Worm (Caenorhabditis elegans) whole organism, L2 larva: ENCODE results near the gene col-131.

Source experiments
- C34F6.9 ChIP-seq: fragments of 150-350 bp; optimal IDR thresholded peaks from 2 replicates; lab custom pipeline; 2014; ENCODE audit warnings: missing biosample characterization, missing genetic modification characterization
- F13H6.1 ChIP-seq: sonication (generic microtip); optimal IDR thresholded peaks from 2 replicates; lab custom pipeline; 2016; ENCODE audit warnings: missing genetic modification characterization, missing compliant biosample characterization
- Y55F3AM.14 ChIP-seq: fragments of 200-800 bp; sonication (Bioruptor generic); optimal IDR thresholded peaks from 2 replicates; lab custom pipeline; 2018; ENCODE audit warnings: mild to moderate bottlenecking, missing genetic modification characterization, missing compliant biosample characterization
- ZK546.5 ChIP-seq: sonication (generic microtip); optimal IDR thresholded peaks from 2 replicates; lab custom pipeline; 2017; ENCODE audit warnings: missing biosample characterization, missing genetic modification characterization
- alr-1 ChIP-seq: fragments of 150-350 bp; optimal IDR thresholded peaks from 2 replicates; lab custom pipeline; 2014; ENCODE audit warnings: missing biosample characterization, missing genetic modification characterization
- aly-2 ChIP-seq: fragments of 150-350 bp; optimal IDR thresholded peaks from 2 replicates; lab custom pipeline; 2014; ENCODE audit warnings: missing biosample characterization, missing genetic modification characterization
- blmp-1 ChIP-seq: sonication (generic microtip); optimal IDR thresholded peaks from 2 replicates; lab custom pipeline; 2017; ENCODE audit warnings: missing genetic modification characterization, mild to moderate bottlenecking, missing compliant biosample characterization, antibody characterized with exemption, moderate library complexity; ENCODE audit not compliant: insufficient read depth
- crh-2 ChIP-seq: sonication (generic microtip); optimal IDR thresholded peaks from 2 replicates; lab custom pipeline; 2017; ENCODE audit warnings: missing biosample characterization, missing genetic modification characterization
- egl-27 ChIP-seq: sonication (generic microtip); optimal IDR thresholded peaks from 3 replicates; lab custom pipeline; 2017; ENCODE audit warnings: missing biosample characterization, missing genetic modification reagents, missing genetic modification characterization
- elt-1 ChIP-seq: fragments of 150-350 bp; optimal IDR thresholded peaks from 2 replicates; lab custom pipeline; 2014; ENCODE audit warnings: missing biosample characterization, missing genetic modification characterization
- elt-3 ChIP-seq: sonication (generic microtip); optimal IDR thresholded peaks from 2 replicates; lab custom pipeline; 2017; ENCODE audit warnings: missing biosample characterization, missing genetic modification characterization
- gmeb-1 ChIP-seq: fragments of 150-350 bp; optimal IDR thresholded peaks from 2 replicates; lab custom pipeline; 2014; ENCODE audit warnings: missing biosample characterization, missing genetic modification characterization
- lin-13 ChIP-seq: fragments of 150-350 bp; optimal IDR thresholded peaks from 2 replicates; lab custom pipeline; 2014; ENCODE audit warnings: missing biosample characterization, missing genetic modification reagents, missing genetic modification characterization
- lin-39 ChIP-seq: fragments of 150-350 bp; optimal IDR thresholded peaks from 2 replicates; lab custom pipeline; 2014; ENCODE audit warnings: missing biosample characterization, missing genetic modification reagents, missing genetic modification characterization
- lsy-2 ChIP-seq, 2 experiments: fragments of 150-350 bp in 1 of 2; sonication (generic microtip) in 1 of 2; optimal IDR thresholded peaks; 2 replicates each; lab custom pipeline; 2014 to 2017; ENCODE audit warnings: missing biosample characterization in 2 of 2, missing genetic modification characterization in 2 of 2
- mab-5 ChIP-seq: fragments of 150-350 bp; optimal IDR thresholded peaks from 2 replicates; lab custom pipeline; 2014; ENCODE audit warnings: missing biosample characterization, missing genetic modification characterization
- mbf-1 ChIP-seq: sonication (generic microtip); optimal IDR thresholded peaks from 2 replicates; lab custom pipeline; 2017; ENCODE audit warnings: missing biosample characterization, missing genetic modification characterization
- mdl-1 ChIP-seq, 2 experiments: fragments of 150-350 bp in 1 of 2; sonication (generic microtip) in 1 of 2; optimal IDR thresholded peaks; 2 replicates each; lab custom pipeline; 2017; ENCODE audit warnings: missing biosample characterization in 2 of 2, missing genetic modification characterization in 2 of 2
- nhr-12 ChIP-seq: fragments of 150-350 bp; optimal IDR thresholded peaks from 2 replicates; lab custom pipeline; 2014; ENCODE audit warnings: missing biosample characterization, missing genetic modification characterization
- nhr-129 ChIP-seq: fragments of 150-350 bp; optimal IDR thresholded peaks from 2 replicates; lab custom pipeline; 2014; ENCODE audit warnings: missing biosample characterization, missing genetic modification characterization
- nhr-21 ChIP-seq: fragments of 150-350 bp; optimal IDR thresholded peaks from 2 replicates; lab custom pipeline; 2014; ENCODE audit warnings: missing biosample characterization, missing genetic modification characterization
- nhr-23 ChIP-seq: fragments of 150-350 bp; optimal IDR thresholded peaks from 2 replicates; lab custom pipeline; 2014; ENCODE audit warnings: missing biosample characterization, missing genetic modification reagents, missing genetic modification characterization
- nhr-237 ChIP-seq: fragments of 150-350 bp; optimal IDR thresholded peaks from 2 replicates; lab custom pipeline; 2014; ENCODE audit warnings: missing biosample characterization, missing genetic modification characterization
- nhr-77 ChIP-seq: fragments of 150-350 bp; optimal IDR thresholded peaks from 2 replicates; lab custom pipeline; 2014; ENCODE audit warnings: missing biosample characterization, missing genetic modification characterization
- peb-1 ChIP-seq: fragments of 150-350 bp; optimal IDR thresholded peaks from 2 replicates; lab custom pipeline; 2014; ENCODE audit warnings: missing biosample characterization, missing genetic modification characterization
- sem-4 ChIP-seq: fragments of 150-350 bp; optimal IDR thresholded peaks from 2 replicates; lab custom pipeline; 2014; ENCODE audit warnings: missing biosample characterization, missing genetic modification reagents, missing genetic modification characterization
- skn-1 ChIP-seq: sonication (generic microtip); optimal IDR thresholded peaks from 2 replicates; lab custom pipeline; 2017; ENCODE audit warnings: missing biosample characterization, missing genetic modification characterization
- sma-9 ChIP-seq, 2 experiments: fragments of 150-350 bp in 1 of 2; sonication (generic microtip) in 1 of 2; optimal IDR thresholded peaks; 2 replicates each; lab custom pipeline; 2014 to 2016; ENCODE audit warnings: missing genetic modification characterization in 2 of 2, mild to moderate bottlenecking in 1 of 2, missing biosample characterization in 1 of 2, missing compliant biosample characterization in 1 of 2, missing genetic modification reagents in 1 of 2, moderate library complexity in 1 of 2
- snpc-4 ChIP-seq: fragments of 150-350 bp; optimal IDR thresholded peaks from 2 replicates; lab custom pipeline; 2014; ENCODE audit warnings: missing biosample characterization, missing genetic modification characterization
- unc-39 ChIP-seq: fragments of 150-350 bp; optimal IDR thresholded peaks from 2 replicates; lab custom pipeline; 2014; ENCODE audit warnings: missing biosample characterization, missing genetic modification characterization
- unc-55 ChIP-seq: fragments of 150-350 bp; sonication (generic microtip); optimal IDR thresholded peaks from 3 replicates; lab custom pipeline; 2014; ENCODE audit warnings: missing biosample characterization, missing genetic modification reagents, missing genetic modification characterization
- zag-1 ChIP-seq: fragments of 150-350 bp; optimal IDR thresholded peaks from 2 replicates; lab custom pipeline; 2014; ENCODE audit warnings: missing biosample characterization, missing genetic modification characterization
- ztf-11 ChIP-seq: sonication (generic microtip); optimal IDR thresholded peaks from 2 replicates; lab custom pipeline; 2017; ENCODE audit warnings: missing biosample characterization, missing genetic modification characterization
- ztf-4 ChIP-seq: fragments of 150-350 bp; optimal IDR thresholded peaks from 2 replicates; lab custom pipeline; 2014; ENCODE audit warnings: missing biosample characterization, missing genetic modification characterization

Gene col-131

DNA sequence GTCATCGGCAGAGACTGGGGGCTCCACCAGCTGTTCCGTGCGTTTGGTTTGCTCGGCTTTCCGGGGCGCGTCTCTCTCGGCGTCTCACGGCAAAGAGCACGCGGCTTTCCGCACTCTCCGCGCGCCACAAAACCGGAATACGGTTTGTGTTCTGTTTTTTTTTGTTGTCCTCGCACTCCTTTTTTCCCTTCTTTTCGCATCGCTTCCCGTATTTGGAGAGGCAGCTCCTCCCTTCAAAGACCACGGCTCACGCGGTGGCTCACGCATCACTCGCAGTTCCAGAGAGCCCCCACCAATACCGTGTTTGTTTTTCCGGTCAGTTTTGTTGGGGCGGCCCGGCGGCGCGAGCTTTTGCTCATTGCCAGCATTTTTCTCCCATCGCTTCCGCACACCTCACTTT is 44.2 kb downstream of the col-131 start:
- TF ChIP-seq ztf-11 (tag; lab: Kevin White, UChicago) (no peak), nhr-12 (tag; lab: Kevin White, UChicago) (no peak), mab-5 (tag; lab: Kevin White, UChicago) (no peak), C34F6.9 (tag; lab: Kevin White, UChicago) (no peak), snpc-4 (no peak), nhr-129 (tag; lab: Kevin White, UChicago) (no peak), skn-1 (tag; lab: Kevin White, UChicago) (no peak), elt-1 (tag; lab: Kevin White, UChicago) (no peak), zag-1 (tag; lab: Kevin White, UChicago) (no peak), alr-1 (no peak), blmp-1 (tag; lab: Kevin White, UChicago) (no peak), peb-1 (tag; lab: Kevin White, UChicago) (no peak), unc-55 (GFP tag; lab: Kevin White, UChicago) (no peak), elt-3 (tag; lab: Kevin White, UChicago) (no peak), lin-13 (GFP tag; lab: Kevin White, UChicago) (no peak), aly-2 (tag; lab: Kevin White, UChicago) (no peak)

DNA sequence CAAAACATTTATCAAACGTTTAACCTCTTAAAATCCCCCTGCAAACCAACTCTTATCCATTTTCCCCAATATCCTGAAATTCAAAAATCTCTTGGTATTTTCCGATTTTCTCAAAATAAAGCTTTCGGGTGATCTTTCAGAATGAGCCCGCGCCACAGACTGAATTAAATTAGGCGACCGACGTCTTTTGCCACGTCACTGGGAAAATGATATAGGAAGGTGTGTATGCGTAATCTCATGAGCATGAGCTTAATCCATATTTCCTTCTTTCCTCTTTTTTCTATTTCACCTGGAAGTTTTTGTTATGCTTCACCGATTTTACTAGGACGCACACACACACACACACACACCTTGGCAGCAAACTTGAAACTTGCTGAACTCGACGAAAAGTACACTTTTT is 46.1 kb downstream of the col-131 start:
- TF ChIP-seq skn-1 (tag; lab: Kevin White, UChicago) (no peak), C34F6.9 (tag; lab: Kevin White, UChicago) (no peak), sma-9 (GFP tag; optimal IDR thresholded peaks at IDR 0.05; lab: Kevin White, UChicago) (peak; percentile 24), sma-9 (tag; optimal IDR thresholded peaks at IDR 0.05; lab: Kevin White, UChicago) (no peak), lin-39 (tag; lab: Kevin White, UChicago) (no peak), nhr-77 (tag; lab: Kevin White, UChicago) (no peak), mbf-1 (tag; lab: Kevin White, UChicago) (no peak), nhr-21 (tag; lab: Kevin White, UChicago) (no peak), crh-2 (tag; lab: Kevin White, UChicago) (peak; percentile 26), sem-4 (tag; lab: Kevin White, UChicago) (no peak), gmeb-1 (tag; lab: Kevin White, UChicago) (no peak), Y55F3AM.14 (no peak), lin-13 (GFP tag; lab: Kevin White, UChicago) (no peak), aly-2 (tag; lab: Kevin White, UChicago) (no peak), nhr-23 (tag; lab: Kevin White, UChicago) (no peak), nhr-237 (tag; lab: Kevin White, UChicago) (no peak)

DNA sequence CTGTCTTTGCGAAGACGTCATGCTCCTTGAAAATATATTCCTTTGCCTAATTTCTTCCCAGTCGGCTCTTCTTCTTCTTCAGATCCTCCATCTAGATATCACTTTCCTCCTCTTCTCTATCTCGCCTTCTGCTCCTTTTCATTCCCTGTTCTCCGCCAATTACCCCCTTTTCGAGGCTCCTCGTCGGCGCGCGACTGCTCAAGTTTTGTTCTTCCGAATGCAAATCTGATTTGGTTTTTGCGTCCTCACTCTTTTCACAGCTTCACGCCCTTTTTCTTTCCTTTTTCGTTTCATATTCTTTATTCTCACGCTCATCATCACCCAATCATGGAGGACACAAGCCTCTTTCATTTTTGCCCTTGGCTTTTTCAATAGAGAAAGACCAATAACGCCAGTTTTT is 50.3 kb downstream of the col-131 start:
- TF ChIP-seq sem-4 (tag; lab: Kevin White, UChicago) (peak; percentile 34), zag-1 (tag; lab: Kevin White, UChicago) (peak; percentile 63), unc-39 (tag; lab: Kevin White, UChicago) (no peak)
- TF ChIP-seq, all 48 proteins: peak for 2

DNA sequence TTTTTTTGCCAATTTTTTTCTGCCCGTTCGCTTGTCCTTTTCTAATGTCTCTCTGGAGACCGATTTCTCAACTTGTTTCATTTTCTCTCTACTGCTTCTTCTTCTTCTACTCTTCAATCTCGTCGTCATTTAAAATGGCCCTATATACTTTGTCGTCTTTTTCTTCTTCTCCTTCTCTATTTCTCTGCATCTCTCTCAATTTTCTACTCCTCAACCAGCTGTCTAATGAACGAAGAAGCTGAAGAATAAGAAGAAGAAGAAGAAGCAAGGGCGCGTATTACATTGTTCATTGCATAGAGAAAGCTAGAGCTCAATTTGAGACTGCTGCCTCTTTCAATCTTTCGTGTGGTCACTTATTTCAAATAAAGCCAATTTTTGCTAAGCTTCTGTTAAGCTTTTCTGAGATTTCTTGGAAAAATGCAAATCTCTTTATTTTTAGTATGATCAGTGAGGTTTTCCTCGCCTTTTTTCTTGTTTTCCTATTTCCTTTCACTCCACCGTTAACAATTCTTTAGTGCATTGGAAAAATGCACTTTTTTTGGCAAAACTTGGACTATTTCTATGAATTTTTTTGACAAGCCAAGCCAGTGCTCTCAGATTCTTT is 51.2 kb downstream of the col-131 start:
- TF ChIP-seq C34F6.9 (tag; lab: Kevin White, UChicago) = peak; percentile 69
- TF ChIP-seq ZK546.5 (tag; lab: Kevin White, UChicago) = no peak
- TF ChIP-seq mdl-1 (tag; optimal IDR thresholded peaks at IDR 0.05; lab: Kevin White, UChicago) = no peak
- TF ChIP-seq sma-9 (GFP tag; optimal IDR thresholded peaks at IDR 0.05; lab: Kevin White, UChicago) = peak; percentile 26
- no peak for TF ChIP-seq sma-9 (tag; optimal IDR thresholded peaks at IDR 0.05; lab: Kevin White, UChicago)
- TF ChIP-seq nhr-129 (tag; lab: Kevin White, UChicago) = peak; percentile 75
- TF ChIP-seq zag-1 (tag; lab: Kevin White, UChicago) = peak; percentile 61
- no peak for TF ChIP-seq ztf-4 (tag; lab: Kevin White, UChicago)
- peak; percentile 59 for TF ChIP-seq sem-4 (tag; lab: Kevin White, UChicago)
- TF ChIP-seq lsy-2 (tag; optimal IDR thresholded peaks at IDR 0.05; lab: Kevin White, UChicago) = peak in 1 of 2 experiments; percentile 29
- TF ChIP-seq egl-27 (tag; lab: Kevin White, UChicago) = no peak
- peak; percentile 30 for TF ChIP-seq lin-13 (GFP tag; lab: Kevin White, UChicago)
- peak; percentile 33 for TF ChIP-seq unc-55 (GFP tag; lab: Kevin White, UChicago)
- TF ChIP-seq F13H6.1 (tag; lab: Kevin White, UChicago) = peak; percentile 36
- TF ChIP-seq mab-5 (tag; lab: Kevin White, UChicago) = peak; percentile 81
- TF ChIP-seq crh-2 (tag; lab: Kevin White, UChicago) = peak; percentile 61
